Worm (Caenorhabditis elegans) whole organism, young adult: ENCODE results near the gene C50C3.12.

ENCODE experiments used
- F57A8.1 ChIP-seq: fragments of 200-800 bp; sonication (Bioruptor generic); optimal IDR thresholded peaks from 2 replicates; lab custom pipeline; 2018; ENCODE audit warnings: mild to moderate bottlenecking, missing genetic modification characterization, moderate library complexity, missing compliant biosample characterization
- ceh-100 ChIP-seq: fragments of 200-800 bp; sonication (Bioruptor generic); IDR thresholded peaks from 2 replicates; pipeline ENCODE4 v1.3.6; 2022; ENCODE audit warnings: missing genetic modification reagents, missing genetic modification characterization, missing compliant biosample characterization
- gei-17 ChIP-seq: fragments of 200-800 bp; sonication (Bioruptor generic); optimal IDR thresholded peaks from 2 replicates; lab custom pipeline; 2018; ENCODE audit warnings: mild to moderate bottlenecking, missing genetic modification characterization, missing compliant biosample characterization
- lin-35 ChIP-seq, 3 experiments: fragments of 150-350 bp in 2 of 3; sonication (generic microtip) in 1 of 3; optimal IDR thresholded peaks; 2 replicates each; lab custom pipeline; 2014 to 2018; ENCODE audit warnings: missing biosample characterization in 3 of 3, missing genetic modification characterization in 3 of 3, missing genetic modification reagents in 3 of 3
- madf-8 ChIP-seq: fragments of 200-800 bp; sonication (Bioruptor generic); conservative IDR thresholded peaks from 2 replicates; pipeline ENCODE4 v1.3.6; 2022; ENCODE audit warnings: missing genetic modification reagents, missing genetic modification characterization, missing compliant biosample characterization
- nfya-1 ChIP-seq: sonication (generic microtip); optimal IDR thresholded peaks from 2 replicates; lab custom pipeline; 2017; ENCODE audit warnings: antibody characterized with exemption, missing compliant biosample characterization, missing genetic modification characterization, borderline replicate concordance; ENCODE audit not compliant: insufficient read depth
- tbp1 ChIP-seq: fragments of 200-800 bp; sonication (Bioruptor generic); optimal IDR thresholded peaks from 2 replicates; lab custom pipeline; 2018; ENCODE audit warnings: mild to moderate bottlenecking, missing genetic modification characterization, missing compliant biosample characterization

ce11 chrIII:8217919-8218318, 41.6 kb downstream of the C50C3.12 start, which contains the start of gene C30A5.16:
- TF ChIP-seq F57A8.1 (GFP tag; lab: Kevin White, UChicago) (no peak), ceh-100 (GFP tag; lab: Robert Waterston, UW) (no peak), nfya-1 (tag; lab: Kevin White, UChicago) (no peak), tbp1 (GFP tag; lab: Kevin White, UChicago) (no peak), madf-8 (no peak), gei-17 (GFP tag; lab: Kevin White, UChicago) (no peak), lin-35 (GFP tag; optimal IDR thresholded peaks at IDR 0.05; lab: Kevin White, UChicago) (no peak)
